Worm (Caenorhabditis elegans) whole organism, midembryonic: ENCODE data around the gene Y75B8A.8.

Source experiments
- cog-1 ChIP-seq: sonication (generic microtip); optimal IDR thresholded peaks from 2 replicates; lab custom pipeline; 2016; ENCODE audit warnings: missing genetic modification characterization, missing compliant biosample characterization
- flt-1 ChIP-seq: fragments of 200-800 bp; sonication (Bioruptor generic); IDR thresholded peaks from 2 replicates; pipeline ENCODE4 v1.3.6; 2022; ENCODE audit warnings: missing genetic modification characterization, missing compliant biosample characterization
- ztf-29 ChIP-seq: fragments of 200-800 bp; sonication (Bioruptor generic); IDR thresholded peaks from 2 replicates; pipeline ENCODE4 v1.3.6; 2022; ENCODE audit warnings: missing genetic modification reagents, missing genetic modification characterization, missing compliant biosample characterization

DNA sequence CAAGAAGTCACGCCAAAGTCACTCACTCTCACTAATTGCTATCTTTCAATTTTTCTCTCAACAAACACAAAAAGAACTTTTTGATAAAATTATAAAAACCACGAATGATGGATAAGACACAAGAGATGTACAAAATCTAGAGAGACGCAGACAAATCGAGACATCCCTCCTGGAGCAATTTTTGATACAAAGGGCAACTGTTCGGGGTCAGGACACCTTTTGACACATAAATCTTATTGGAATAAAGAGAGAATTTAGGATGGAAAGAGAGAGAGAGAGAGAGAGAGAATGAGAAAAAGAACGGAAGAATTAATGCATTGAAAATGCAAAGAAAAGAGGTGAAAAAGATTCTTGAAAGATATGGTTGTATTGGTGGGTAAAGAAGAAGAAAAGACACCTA lies 23.5 kb upstream of the Y75B8A.8 start:
- no peak for TF ChIP-seq flt-1
- no peak for TF ChIP-seq ztf-29
- no peak for TF ChIP-seq cog-1 (tag; lab: Kevin White, UChicago)
